Fruit fly (Drosophila melanogaster) whole organism, pupa: ENCODE measurements around the gene norpA.

Source experiments
- CG10348 ChIP-seq: fragments of 200-800 bp; sonication (Bioruptor generic); IDR thresholded peaks from 2 replicates; pipeline ENCODE4 v1.3.6; 2022; ENCODE audit warnings: missing biosample characterization, missing genetic modification characterization
- CG12605 ChIP-seq: fragments of 200-800 bp; sonication (Bioruptor generic); IDR thresholded peaks from 2 replicates; pipeline ENCODE4 v1.3.6; 2022; ENCODE audit warnings: missing biosample characterization, missing genetic modification characterization
- CG13204 ChIP-seq: fragments of 200-800 bp; sonication (Bioruptor generic); optimal IDR thresholded peaks from 2 replicates; lab custom pipeline; 2018; ENCODE audit warnings: missing biosample characterization, mild to moderate bottlenecking, missing genetic modification characterization, moderate library complexity
- CG14655 ChIP-seq: fragments of 200-800 bp; sonication (Bioruptor generic); optimal IDR thresholded peaks from 3 replicates; lab custom pipeline; 2017; ENCODE audit warnings: mild to moderate bottlenecking, missing biosample characterization, missing genetic modification reagents, missing genetic modification characterization
- CG15710 ChIP-seq: fragments of 200-800 bp; sonication (Bioruptor generic); optimal IDR thresholded peaks from 2 replicates; lab custom pipeline; 2018; ENCODE audit warnings: missing biosample characterization, mild to moderate bottlenecking, missing genetic modification characterization, moderate library complexity
- CG17806 ChIP-seq: fragments of 200-800 bp; sonication (Bioruptor generic); optimal IDR thresholded peaks from 2 replicates; lab custom pipeline; 2018; ENCODE audit warnings: missing biosample characterization, mild to moderate bottlenecking, missing genetic modification characterization, moderate library complexity
- CG32121 ChIP-seq: fragments of 200-800 bp; sonication (Bioruptor generic); IDR thresholded peaks from 2 replicates; pipeline ENCODE4 v1.3.6; 2022; ENCODE audit warnings: missing biosample characterization, missing genetic modification characterization
- CG34367 ChIP-seq: fragments of 200-800 bp; sonication (Bioruptor generic); optimal IDR thresholded peaks from 2 replicates; lab custom pipeline; 2018; ENCODE audit warnings: missing biosample characterization, mild to moderate bottlenecking, missing genetic modification characterization
- CG4496 ChIP-seq: fragments of 200-800 bp; sonication (Bioruptor generic); IDR thresholded peaks from 3 replicates; pipeline ENCODE4 v1.3.6; 2022; ENCODE audit warnings: missing biosample characterization, missing genetic modification characterization
- CG8159 ChIP-seq: fragments of 200-800 bp; sonication (Bioruptor generic); optimal IDR thresholded peaks from 3 replicates; lab custom pipeline; 2018; ENCODE audit warnings: missing biosample characterization, mild to moderate bottlenecking, missing genetic modification characterization, moderate library complexity
- CG8301 ChIP-seq: fragments of 200-800 bp; sonication (Bioruptor generic); optimal IDR thresholded peaks from 2 replicates; lab custom pipeline; 2018; ENCODE audit warnings: missing biosample characterization, mild to moderate bottlenecking, missing genetic modification characterization
- CG9948 ChIP-seq: fragments of 200-800 bp; sonication (Bioruptor generic); optimal IDR thresholded peaks from 2 replicates; lab custom pipeline; 2018; ENCODE audit warnings: missing biosample characterization, mild to moderate bottlenecking, missing genetic modification characterization, moderate library complexity
- D1 ChIP-seq: fragments of 200-800 bp; sonication (Bioruptor generic); optimal IDR thresholded peaks from 2 replicates; lab custom pipeline; 2018; ENCODE audit warnings: missing biosample characterization, mild to moderate bottlenecking, missing genetic modification characterization, moderate library complexity
- EcR ChIP-seq: fragments of 200-800 bp; sonication (Bioruptor generic); optimal IDR thresholded peaks from 3 replicates; lab custom pipeline; 2019; ENCODE audit warnings: missing biosample characterization, missing genetic modification characterization, mild to moderate bottlenecking, moderate library complexity, missing genetic modification reagents
- Ets98B ChIP-seq: fragments of 200-800 bp; sonication (Bioruptor generic); IDR thresholded peaks from 2 replicates; pipeline ENCODE4 v1.3.6; 2022; ENCODE audit warnings: missing biosample characterization, missing genetic modification characterization
- Pif1A ChIP-seq: fragments of 200-800 bp; sonication (Bioruptor generic); optimal IDR thresholded peaks from 3 replicates; lab custom pipeline; 2016; ENCODE audit warnings: missing biosample characterization, missing genetic modification characterization
- Pif1B ChIP-seq: fragments of 200-800 bp; sonication (Bioruptor generic); optimal IDR thresholded peaks from 3 replicates; lab custom pipeline; 2016; ENCODE audit warnings: missing biosample characterization, missing genetic modification characterization
- Snoo ChIP-seq: fragments of 200-800 bp; sonication (Bioruptor generic); optimal IDR thresholded peaks from 3 replicates; lab custom pipeline; 2017; ENCODE audit warnings: missing biosample characterization, mild to moderate bottlenecking, missing genetic modification characterization, inconsistent platforms
- fd96Ca ChIP-seq: fragments of 200-800 bp; sonication (Bioruptor generic); IDR thresholded peaks from 3 replicates; pipeline ENCODE4 v1.3.6; 2022; ENCODE audit warnings: missing biosample characterization, missing genetic modification characterization
- gl ChIP-seq: fragments of 200-800 bp; sonication (Bioruptor generic); optimal IDR thresholded peaks from 2 replicates; lab custom pipeline; 2018; ENCODE audit warnings: missing biosample characterization, mild to moderate bottlenecking, missing genetic modification characterization
- rn ChIP-seq: fragments of 200-800 bp; sonication (Bioruptor generic); IDR thresholded peaks from 2 replicates; pipeline ENCODE4 v1.3.6; 2022; ENCODE audit warnings: missing biosample characterization, missing genetic modification characterization

norpA gene

dm6 chrX:4411405-4411993, 89.1 kb downstream of the norpA start:
- TF ChIP-seq gl, result no peak
- no peak for TF ChIP-seq CG8159 (tag; lab: Kevin White, UChicago)
- TF ChIP-seq Snoo, result no peak
- no peak for TF ChIP-seq CG14655 (GFP tag; lab: Kevin White, UChicago)
- TF ChIP-seq CG12605 (GFP tag; lab: Robert Waterston, UW), result no peak
- TF ChIP-seq Ets98B, result no peak
- TF ChIP-seq EcR (GFP tag; lab: Kevin White, UChicago), result no peak
- TF ChIP-seq CG9948 (tag; lab: Kevin White, UChicago), result no peak
- TF ChIP-seq rn (GFP tag; lab: Robert Waterston, UW), result no peak
- TF ChIP-seq CG13204 (GFP tag; lab: Kevin White, UChicago), result no peak
- no peak for TF ChIP-seq D1 (tag; lab: Kevin White, UChicago)
- no peak for TF ChIP-seq Pif1A (GFP tag; lab: Kevin White, UChicago)
- TF ChIP-seq CG8301 (tag; lab: Kevin White, UChicago), result no peak
- no peak for TF ChIP-seq CG34367 (tag; lab: Kevin White, UChicago)
- no peak for TF ChIP-seq CG10348
- no peak for TF ChIP-seq CG32121 (GFP tag; lab: Robert Waterston, UW)
- no peak for TF ChIP-seq fd96Ca
- no peak for TF ChIP-seq CG4496 (GFP tag; lab: Robert Waterston, UW)
- no peak for TF ChIP-seq Pif1B (GFP tag; lab: Kevin White, UChicago)
- TF ChIP-seq, all 21 proteins: peak for 0

DNA sequence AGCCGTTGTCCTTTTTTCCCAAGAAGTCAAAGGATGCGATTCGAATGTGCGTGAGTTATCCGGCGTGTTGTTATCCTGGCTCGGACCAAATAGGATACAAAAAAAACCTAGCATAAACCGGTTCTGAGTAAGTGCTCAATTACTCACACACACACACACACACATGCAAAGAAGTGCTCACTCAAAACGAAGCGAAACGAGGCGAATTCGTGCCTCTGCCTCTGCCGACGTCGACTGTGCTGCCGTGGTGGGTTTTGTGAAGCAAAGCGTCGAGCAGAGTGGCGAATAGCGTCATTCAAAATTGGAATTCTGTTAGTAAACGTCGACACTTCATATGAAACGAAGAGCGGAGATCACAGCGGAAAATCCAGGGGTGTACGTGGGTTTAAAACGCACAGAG, 90.1 kb downstream of the norpA start, which contains the start of gene bi:
TSS of gene bi (plus strand) at position 311 of the 400 bp plus-strand sequence.
- no peak for TF ChIP-seq EcR (GFP tag; lab: Kevin White, UChicago)
- no peak for TF ChIP-seq CG17806 (tag; lab: Kevin White, UChicago)
- no peak for TF ChIP-seq CG4496 (GFP tag; lab: Robert Waterston, UW)
- TF ChIP-seq CG8159 (tag; lab: Kevin White, UChicago), result no peak
- no peak for TF ChIP-seq CG13204 (GFP tag; lab: Kevin White, UChicago)
- no peak for TF ChIP-seq Ets98B
- no peak for TF ChIP-seq CG9948 (tag; lab: Kevin White, UChicago)
- TF ChIP-seq Pif1B (GFP tag; lab: Kevin White, UChicago), result no peak
- TF ChIP-seq Pif1A (GFP tag; lab: Kevin White, UChicago), result no peak
- no peak for TF ChIP-seq CG14655 (GFP tag; lab: Kevin White, UChicago)
- no peak for TF ChIP-seq Snoo
- TF ChIP-seq CG12605 (GFP tag; lab: Robert Waterston, UW), result no peak
- no peak for TF ChIP-seq CG32121 (GFP tag; lab: Robert Waterston, UW)

DNA sequence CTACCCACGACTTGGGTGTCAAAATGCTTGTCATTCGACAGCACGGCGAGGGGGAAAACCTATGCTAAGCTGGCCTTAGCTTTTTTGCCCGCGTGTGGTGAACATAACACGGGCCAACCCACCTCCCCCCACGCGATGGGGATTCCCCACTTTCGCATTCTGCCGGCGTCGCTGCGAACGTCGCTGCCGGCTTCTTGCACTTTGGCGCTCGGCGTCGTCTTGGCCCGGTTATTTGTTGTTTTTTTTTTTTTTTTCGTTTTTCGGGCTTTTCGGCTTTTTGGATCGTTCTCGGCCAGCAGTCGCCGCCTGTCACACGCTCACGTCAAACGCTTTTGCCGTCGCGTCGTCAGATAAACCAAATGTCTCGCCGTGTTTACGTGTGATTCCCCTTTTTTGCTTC, 90.7 kb downstream of the norpA start:
- TF ChIP-seq Snoo, result no peak
- no peak for TF ChIP-seq gl
- no peak for TF ChIP-seq CG10348
- no peak for TF ChIP-seq Pif1B (GFP tag; lab: Kevin White, UChicago)
- TF ChIP-seq D1 (tag; lab: Kevin White, UChicago), result no peak
- TF ChIP-seq fd96Ca, result no peak
- TF ChIP-seq CG4496 (GFP tag; lab: Robert Waterston, UW), result no peak
- TF ChIP-seq CG14655 (GFP tag; lab: Kevin White, UChicago), result no peak
- TF ChIP-seq CG15710 (tag; lab: Kevin White, UChicago), result no peak
- TF ChIP-seq CG8301 (tag; lab: Kevin White, UChicago), result no peak
